Fruit fly (Drosophila melanogaster): ENCODE measurements around the gene CG32486.

The CG32486 gene

dm6 chr3L:3073460-3073859 lies 2.8 kb upstream of the CG32486 start:
- no peak for TF ChIP-seq noc (tag; optimal IDR thresholded peaks at IDR 0.05)

- no peak for TF ChIP-seq noc (tag; optimal IDR thresholded peaks at IDR 0.05)
Measured at dm6 chr3L:3071675-3072583, 1.3 kb upstream of the CG32486 start.

dm6 chr3L:3069774-3070173 lies 865 bp downstream of the CG32486 start:
- no peak for TF ChIP-seq noc (tag; optimal IDR thresholded peaks at IDR 0.05)

dm6 chr3L:3060054-3060979 lies 10.3 kb downstream of the CG32486 start:
- peak; percentile 99 for TF ChIP-seq noc (tag; optimal IDR thresholded peaks at IDR 0.05)

dm6 chr3L:3058970-3059883 lies 11.4 kb downstream of the CG32486 start:
- no peak for TF ChIP-seq noc (tag; optimal IDR thresholded peaks at IDR 0.05)

- TF ChIP-seq noc (tag; optimal IDR thresholded peaks at IDR 0.05) = no peak
Measured at dm6 chr3L:3054851-3055250, 15.8 kb downstream of the CG32486 start, which contains the start of gene CG16753. TSS of gene CG16753 (plus strand) at chr3L:3055079.

dm6 chr3L:3054099-3054498 lies 16.5 kb downstream of the CG32486 start:
- TF ChIP-seq noc (tag; optimal IDR thresholded peaks at IDR 0.05) = no peak

- TF ChIP-seq noc (tag; optimal IDR thresholded peaks at IDR 0.05) = peak; percentile 94
Measured at dm6 chr3L:3052110-3052871, 18.3 kb downstream of the CG32486 start, which contains the start of gene CG1271. TSS of gene CG1271 (plus strand) at chr3L:3052514.

- TF ChIP-seq noc (tag; optimal IDR thresholded peaks at IDR 0.05) = no peak
Measured at dm6 chr3L:3050185-3050584, 20.5 kb downstream of the CG32486 start, which contains the start of gene CG32485. TSS of gene CG32485 (plus strand) at chr3L:3050323.

- no peak for TF ChIP-seq noc (tag; optimal IDR thresholded peaks at IDR 0.05)
Measured at dm6 chr3L:3048647-3049046, 22.0 kb downstream of the CG32486 start.

dm6 chr3L:3046325-3047156 lies 24.1 kb downstream of the CG32486 start, which contains the start of the genes scramb2 and Sk2:
TSS of gene scramb2 (minus strand) at chr3L:3046812.
TSS of gene Sk2 (plus strand) at chr3L:3047087.
- peak; percentile 93 for TF ChIP-seq noc (tag; optimal IDR thresholded peaks at IDR 0.05)

dm6 chr3L:3045256-3045743 lies 25.3 kb downstream of the CG32486 start:
- peak; percentile 73 for TF ChIP-seq noc (tag; optimal IDR thresholded peaks at IDR 0.05)
